Worm (Caenorhabditis elegans) whole organism, L4/young adult: ENCODE results near the gene aqp-5.

ENCODE experiments used
- W03F9.2 ChIP-seq: fragments of 150-350 bp; optimal IDR thresholded peaks from 2 replicates; lab custom pipeline; 2014; ENCODE audit warnings: missing biosample characterization, missing genetic modification characterization
- dao-5 ChIP-seq: sonication (generic microtip); optimal IDR thresholded peaks from 2 replicates; lab custom pipeline; 2016; ENCODE audit warnings: missing genotype, missing genetic modification characterization, moderate library complexity, missing compliant biosample characterization
- him-1 ChIP-seq: sonication (generic microtip); optimal IDR thresholded peaks from 2 replicates; lab custom pipeline; 2016; ENCODE audit warnings: missing genotype, missing genetic modification reagents, missing genetic modification characterization, missing compliant biosample characterization

Gene aqp-5

DNA sequence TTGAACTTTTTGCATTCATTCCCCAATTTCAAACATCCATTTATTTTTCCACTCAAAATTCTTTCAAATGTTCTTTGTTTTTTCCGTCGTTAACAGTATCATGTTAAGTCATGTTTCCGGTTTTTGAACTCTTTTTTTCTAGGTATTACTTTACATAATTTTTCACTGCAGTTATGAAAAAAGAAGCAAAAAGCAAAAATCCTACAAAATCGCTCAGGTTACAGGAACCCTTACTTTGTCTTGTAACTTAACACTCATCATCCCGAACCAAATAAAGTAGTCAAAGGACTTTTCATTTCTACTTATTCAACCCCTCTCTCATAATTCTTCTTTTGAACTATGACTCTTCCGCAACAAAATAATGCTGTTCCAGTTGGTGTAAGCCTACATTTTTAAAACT is at the start of gene aqp-5:
Gene aqp-5, plus strand, starts transcription at position 301 of the 400 bp plus-strand sequence.
- TF ChIP-seq W03F9.2 (tag; lab: Kevin White, UChicago) (no peak), dao-5 (no peak), him-1 (tag; lab: Kevin White, UChicago) (no peak)

DNA sequence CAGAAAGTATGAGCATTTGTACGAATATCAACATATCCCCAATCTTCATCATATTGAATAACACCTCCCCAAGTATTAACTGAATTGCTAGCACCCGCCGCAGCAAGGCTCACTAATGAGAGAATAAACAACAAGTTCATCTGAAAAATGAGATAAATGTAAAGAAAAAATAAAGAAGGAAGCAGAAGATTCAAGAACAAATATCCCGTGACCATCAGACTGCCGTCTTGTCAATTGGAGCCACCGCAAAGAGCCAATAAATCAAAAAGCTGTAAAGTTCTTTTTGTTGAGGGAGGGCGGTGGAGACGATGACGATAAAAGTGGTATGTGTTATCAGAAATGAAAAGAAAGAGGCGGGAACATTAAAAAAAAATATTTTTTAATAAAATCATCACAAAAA is 38.1 kb upstream of the aqp-5 start, which contains the start of gene Y32F6A.5:
Gene Y32F6A.5, minus strand, starts transcription at position 140 of the 400 bp plus-strand sequence.
- TF ChIP-seq W03F9.2 (tag; lab: Kevin White, UChicago) (no peak), dao-5 (no peak)

DNA sequence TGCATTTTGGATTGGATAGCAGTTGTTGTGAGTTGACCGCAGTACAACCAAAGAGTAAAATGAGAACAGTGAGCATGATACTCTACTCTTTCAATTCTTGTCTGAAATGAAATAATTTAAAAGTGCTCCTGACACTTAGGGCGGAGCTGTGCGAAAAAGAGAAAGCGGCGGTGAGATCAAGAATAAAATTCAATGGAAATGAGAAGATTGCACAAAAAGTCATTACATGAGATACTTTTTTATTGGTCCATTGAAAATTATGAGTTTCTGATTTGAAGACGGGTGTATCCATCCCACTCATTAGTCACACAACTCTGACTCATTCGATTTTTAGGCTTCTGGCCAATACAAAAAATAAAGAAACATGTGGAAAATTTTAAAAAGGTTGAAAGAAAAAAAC is 34.3 kb upstream of the aqp-5 start, which contains the start of gene F22E12.1:
Gene F22E12.1, minus strand, starts transcription at position 101 of the 400 bp plus-strand sequence.
- TF ChIP-seq him-1 (tag; lab: Kevin White, UChicago): no peak
- TF ChIP-seq dao-5: no peak
- TF ChIP-seq W03F9.2 (tag; lab: Kevin White, UChicago): no peak

DNA sequence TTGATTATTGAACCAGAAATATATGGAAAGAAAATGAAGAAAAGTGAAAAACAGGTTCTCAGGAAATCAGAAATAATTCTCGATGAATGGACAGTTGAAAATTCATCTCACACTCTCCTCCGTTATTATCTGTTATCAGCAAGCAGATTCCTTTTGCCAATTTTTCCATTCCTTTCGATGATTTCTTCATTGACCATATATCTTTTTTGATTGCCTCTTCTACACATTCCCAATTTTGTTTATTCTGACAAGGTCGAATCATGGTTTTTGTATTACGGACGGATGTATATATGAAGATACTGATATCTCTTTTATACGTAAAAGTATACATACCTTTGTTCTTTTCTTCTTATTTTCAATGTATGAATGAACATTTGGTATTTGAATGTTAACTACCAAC is 30.9 kb upstream of the aqp-5 start:
- no peak for TF ChIP-seq W03F9.2 (tag; lab: Kevin White, UChicago)
- TF ChIP-seq him-1 (tag; lab: Kevin White, UChicago): no peak
- no peak for TF ChIP-seq dao-5

DNA sequence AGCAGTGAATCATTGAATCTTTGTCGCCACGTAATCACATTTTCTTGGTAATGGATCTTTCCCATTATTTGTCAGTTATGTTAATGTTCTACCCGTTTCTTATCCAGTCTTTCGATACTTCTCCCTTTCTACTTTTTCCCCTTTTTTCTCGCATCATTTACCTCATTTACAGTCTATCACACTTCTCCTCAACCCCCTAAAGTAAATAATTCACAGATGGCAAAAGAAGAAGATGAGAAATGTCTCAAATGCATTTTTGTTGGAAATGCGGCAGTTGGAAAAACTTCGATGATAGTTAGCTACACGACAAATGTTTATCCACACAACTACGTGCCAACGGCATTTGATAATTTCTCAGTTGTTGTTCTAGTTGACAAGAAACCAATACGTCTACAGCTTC is 29.5 kb upstream of the aqp-5 start, which contains the start of gene chw-1:
Gene chw-1, plus strand, starts transcription at position 217 of the 400 bp plus-strand sequence.
- no peak for TF ChIP-seq W03F9.2 (tag; lab: Kevin White, UChicago)
- no peak for TF ChIP-seq him-1 (tag; lab: Kevin White, UChicago)
- no peak for TF ChIP-seq dao-5

DNA sequence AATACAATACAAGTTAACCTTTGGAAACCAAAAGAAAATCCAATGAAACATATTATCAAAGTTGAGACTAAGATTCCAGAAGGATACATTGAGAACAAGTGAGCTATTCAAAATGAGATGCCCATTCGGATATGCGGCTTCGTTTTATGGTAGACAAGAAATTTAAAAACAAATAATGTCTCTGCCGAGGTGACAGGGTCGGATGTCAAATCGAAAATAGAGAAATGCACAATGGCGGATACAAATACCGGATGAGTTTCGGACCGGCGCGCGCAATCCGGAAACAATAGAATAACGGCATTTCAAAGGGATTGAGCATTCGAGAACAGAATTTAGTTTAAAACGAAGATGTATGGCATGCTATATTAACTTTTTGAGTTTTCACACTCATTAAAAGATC is 28.3 kb upstream of the aqp-5 start, which contains the start of gene F22E12.3:
Gene F22E12.3, minus strand, starts transcription at position 101 of the 400 bp plus-strand sequence.
- TF ChIP-seq dao-5: no peak
- TF ChIP-seq him-1 (tag; lab: Kevin White, UChicago): no peak
- TF ChIP-seq W03F9.2 (tag; lab: Kevin White, UChicago): no peak

DNA sequence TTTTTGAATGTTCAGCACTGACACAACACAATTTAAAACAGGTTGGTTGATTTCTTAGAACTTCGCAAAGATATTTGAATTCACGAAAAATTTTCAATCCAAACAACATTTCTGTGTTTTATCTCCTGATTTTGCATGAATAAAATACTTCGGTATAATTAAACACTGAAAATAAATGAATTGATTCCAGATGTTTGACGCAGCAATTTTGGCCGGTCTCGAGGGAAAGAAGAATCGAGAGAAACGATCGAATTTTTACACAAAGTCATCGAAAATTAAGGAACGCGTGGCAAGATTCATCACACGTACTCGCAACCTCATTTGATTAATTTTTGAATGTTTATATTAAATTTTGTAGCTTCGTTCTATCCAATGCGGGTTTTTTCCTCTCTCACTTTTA is 27.4 kb upstream of the aqp-5 start:
- no peak for TF ChIP-seq W03F9.2 (tag; lab: Kevin White, UChicago)
- no peak for TF ChIP-seq dao-5
- no peak for TF ChIP-seq him-1 (tag; lab: Kevin White, UChicago)

DNA sequence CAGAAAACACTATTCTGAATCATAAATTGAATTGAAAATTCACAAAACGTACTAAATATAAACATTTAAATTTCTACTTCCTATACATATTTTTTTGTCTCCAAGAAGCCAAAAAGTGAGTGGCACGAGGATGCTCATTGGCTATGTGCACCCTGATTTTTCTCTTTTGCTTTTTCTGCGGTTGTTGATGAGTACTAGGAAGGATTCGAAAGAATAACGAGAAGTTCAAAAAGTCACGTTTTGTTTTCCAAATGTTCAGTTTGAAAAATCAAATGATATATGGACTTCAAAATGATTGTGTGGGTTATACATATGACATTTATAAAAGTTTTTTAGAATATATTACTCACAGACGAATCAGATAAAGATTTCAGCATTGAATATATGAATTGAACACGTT is 26.8 kb upstream of the aqp-5 start:
- TF ChIP-seq dao-5 (no peak), him-1 (tag; lab: Kevin White, UChicago) (no peak), W03F9.2 (tag; lab: Kevin White, UChicago) (no peak)

DNA sequence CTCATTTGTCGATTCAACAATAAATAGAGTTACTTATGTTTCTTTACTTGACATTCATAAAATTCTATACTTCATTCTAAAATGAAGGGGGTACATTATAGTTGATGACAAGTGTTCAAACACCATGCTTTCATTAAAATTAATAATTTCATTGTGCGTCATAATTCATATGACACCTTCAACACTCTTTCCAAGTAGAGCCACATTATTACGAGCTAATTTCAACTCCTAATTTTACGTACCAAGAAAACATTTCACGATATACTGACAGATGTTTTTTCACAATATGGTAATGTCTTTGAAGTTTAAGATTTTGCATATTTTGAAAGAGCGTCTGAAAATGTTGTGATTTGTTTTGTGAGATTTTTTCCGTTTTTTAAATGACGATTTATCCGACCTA is 26.1 kb upstream of the aqp-5 start:
- no peak for TF ChIP-seq W03F9.2 (tag; lab: Kevin White, UChicago)
- TF ChIP-seq him-1 (tag; lab: Kevin White, UChicago): no peak
- TF ChIP-seq dao-5: no peak

DNA sequence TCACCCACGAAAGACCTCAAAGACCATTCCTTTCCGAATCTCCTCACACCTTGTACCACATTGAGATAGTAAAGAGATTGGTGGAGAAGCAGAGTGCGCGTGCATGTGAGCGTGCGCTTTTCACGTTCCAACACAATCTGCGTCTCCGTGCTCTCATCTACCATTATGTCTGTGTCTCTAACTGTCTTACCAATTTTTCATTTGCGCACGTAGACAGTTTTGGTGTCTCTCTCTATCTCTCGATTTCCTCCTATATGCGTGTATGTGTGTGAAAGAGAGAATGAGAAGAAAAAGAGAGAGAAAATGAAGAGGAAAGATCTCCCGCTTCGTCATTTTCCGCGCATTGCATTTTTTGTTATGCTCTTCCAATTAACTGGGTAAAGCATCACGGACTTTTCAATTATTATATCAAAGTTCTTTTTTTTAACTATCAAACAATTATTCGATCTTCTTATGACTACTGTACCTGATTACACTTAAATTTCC is 24.9 kb upstream of the aqp-5 start:
- TF ChIP-seq him-1 (tag; lab: Kevin White, UChicago) (peak; percentile 85), dao-5 (no peak), W03F9.2 (tag; lab: Kevin White, UChicago) (peak; percentile 81)

DNA sequence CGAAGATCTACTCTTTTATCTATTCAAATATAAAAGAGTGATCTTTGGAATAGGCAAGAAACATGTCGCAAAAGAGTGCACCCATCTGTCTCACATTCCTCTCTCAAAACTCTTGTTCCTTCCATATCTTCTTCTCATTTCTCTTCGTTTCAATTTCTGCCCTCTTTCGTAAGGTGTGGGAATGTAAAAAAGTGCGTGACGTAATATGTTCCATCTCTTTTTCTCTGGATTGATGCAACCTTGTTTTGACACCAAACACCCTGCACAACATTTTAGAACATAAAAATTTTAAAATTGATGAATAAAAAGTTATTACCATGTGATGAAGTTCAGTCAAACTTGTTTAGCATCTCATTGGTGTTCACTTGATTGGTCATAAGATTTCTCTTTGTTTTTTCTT is 24.4 kb upstream of the aqp-5 start:
- no peak for TF ChIP-seq him-1 (tag; lab: Kevin White, UChicago)
- TF ChIP-seq W03F9.2 (tag; lab: Kevin White, UChicago): no peak
- TF ChIP-seq dao-5: no peak

DNA sequence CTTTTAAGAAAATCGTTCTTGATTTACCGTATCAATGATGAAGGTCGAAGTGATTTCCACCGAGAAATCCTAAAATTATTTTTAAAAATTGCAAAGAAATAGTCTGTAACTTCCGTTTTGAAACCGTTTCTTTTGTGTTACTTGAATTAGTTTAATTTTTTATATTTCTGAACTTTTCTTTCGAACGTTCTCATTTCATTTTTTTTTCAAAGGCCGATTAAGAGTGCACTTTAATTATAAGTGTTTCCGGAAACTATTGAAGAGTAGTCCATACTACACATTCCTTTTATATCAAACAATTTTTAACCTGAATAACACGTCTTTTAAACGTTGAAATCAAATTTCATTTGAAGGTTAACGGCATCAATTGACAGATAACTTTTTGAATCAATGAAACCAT is 23.9 kb upstream of the aqp-5 start:
- TF ChIP-seq W03F9.2 (tag; lab: Kevin White, UChicago): no peak
- TF ChIP-seq him-1 (tag; lab: Kevin White, UChicago): no peak
- no peak for TF ChIP-seq dao-5

DNA sequence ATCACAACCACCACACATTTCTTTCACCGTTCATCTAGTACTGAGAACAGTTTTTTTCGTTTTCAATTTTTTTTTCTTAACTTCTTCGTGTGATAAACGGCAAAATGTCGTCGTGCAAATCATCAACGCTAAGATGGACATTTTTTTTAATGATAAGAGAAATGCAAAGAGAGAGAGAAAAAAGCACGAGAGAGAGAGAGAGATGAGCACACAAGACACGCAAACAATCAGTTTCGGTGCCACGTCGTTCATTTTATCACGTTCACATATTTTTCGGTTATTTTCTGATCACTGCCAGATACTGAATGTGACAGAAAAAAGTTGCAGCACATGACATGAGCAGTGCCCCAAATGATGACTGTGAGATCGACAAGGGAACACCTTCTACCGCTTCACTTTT is 23.4 kb upstream of the aqp-5 start, which contains the start of gene egl-9:
Gene egl-9, plus strand, starts transcription at position 328 of the 400 bp plus-strand sequence.
- TF ChIP-seq him-1 (tag; lab: Kevin White, UChicago) (no peak), W03F9.2 (tag; lab: Kevin White, UChicago) (no peak), dao-5 (no peak)

DNA sequence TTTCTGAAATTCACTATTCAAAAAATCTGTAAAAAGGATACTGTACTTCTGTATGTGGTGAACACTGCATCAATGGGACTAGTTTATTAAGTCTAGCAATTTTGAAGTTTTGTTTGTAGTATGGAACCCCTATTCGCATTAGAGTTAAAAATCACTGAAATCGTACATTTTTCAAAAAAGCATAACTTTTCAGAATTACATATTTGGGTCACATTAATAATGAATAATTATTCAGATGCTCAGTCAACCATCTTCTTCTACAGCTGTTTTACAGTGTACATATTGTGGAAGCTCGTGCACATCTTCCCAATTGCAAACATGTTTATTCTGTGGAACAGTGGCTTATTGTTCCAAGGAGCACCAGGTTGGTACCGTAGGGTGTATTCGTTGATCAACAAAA is 22.8 kb upstream of the aqp-5 start:
- no peak for TF ChIP-seq him-1 (tag; lab: Kevin White, UChicago)
- no peak for TF ChIP-seq W03F9.2 (tag; lab: Kevin White, UChicago)

DNA sequence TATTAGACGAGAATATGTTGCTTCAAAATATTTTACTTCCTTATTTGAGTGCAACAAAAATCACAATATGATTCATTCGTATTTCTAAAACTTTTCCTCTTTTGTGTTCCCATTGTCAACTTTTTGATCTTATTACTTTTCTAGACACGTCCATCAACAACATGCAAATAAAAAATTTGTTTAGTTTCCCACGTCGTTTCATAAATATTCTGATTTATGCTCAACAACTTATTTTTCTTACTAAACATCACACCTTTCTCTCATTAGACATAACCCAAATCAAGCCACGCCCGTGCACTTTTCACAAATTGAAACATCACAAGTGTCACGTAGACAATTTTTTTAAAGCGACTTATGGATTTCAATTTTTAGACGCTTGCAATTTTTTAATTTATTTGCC is 21.7 kb upstream of the aqp-5 start:
- no peak for TF ChIP-seq dao-5
- no peak for TF ChIP-seq W03F9.2 (tag; lab: Kevin White, UChicago)
- no peak for TF ChIP-seq him-1 (tag; lab: Kevin White, UChicago)
